Fruit fly (Drosophila melanogaster): ENCODE measurements around the gene CG32214.

DNA sequence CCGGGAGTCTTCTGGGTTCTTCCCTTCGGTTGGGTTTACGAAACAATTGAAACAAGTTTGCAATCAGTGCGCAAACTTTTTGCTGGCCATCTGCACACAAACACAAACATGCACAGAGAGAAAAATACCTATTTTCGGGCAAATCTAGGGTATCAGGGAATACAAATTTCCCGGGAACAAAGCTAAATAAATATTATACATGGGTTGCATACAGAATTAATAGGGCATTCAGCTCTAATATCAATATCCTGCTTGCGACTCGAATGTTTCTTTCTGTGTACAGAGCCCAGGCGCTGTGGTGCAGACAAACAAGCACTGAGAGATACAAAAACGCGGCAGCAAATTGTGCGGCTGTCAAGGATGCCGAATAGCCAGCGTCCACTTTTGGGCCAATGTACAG lies 23.1 kb upstream of the CG32214 start:
- TF ChIP-seq bab1 (GFP tag; optimal IDR thresholded peaks at IDR 0.05) (no peak), CG5204 (GFP tag; optimal IDR thresholded peaks at IDR 0.05) (no peak)

All from whole organism, adult.